Worm (Caenorhabditis elegans): ENCODE measurements around the gene noa-1.

noa-1 gene

DNA sequence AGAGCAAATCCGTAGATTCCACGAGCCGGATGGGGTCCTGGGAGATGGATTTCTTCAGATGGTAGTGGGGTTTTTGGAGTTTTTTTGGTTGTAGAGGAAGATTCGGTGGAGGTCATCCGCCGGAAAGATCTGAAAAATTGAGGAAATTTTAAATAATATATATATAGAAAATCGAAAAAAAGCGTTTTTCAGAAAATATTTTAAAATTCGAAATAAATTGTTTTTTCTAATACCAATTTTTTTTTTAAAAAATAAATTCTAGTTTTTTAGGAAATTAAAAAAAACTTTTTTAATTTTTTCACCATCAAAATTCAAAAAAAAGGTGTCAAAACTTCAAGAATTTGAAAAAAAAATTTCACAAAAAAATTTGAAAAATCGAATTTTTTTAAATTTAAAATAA, at the start of gene noa-1, which contains the start of gene Y48E1B.17:
Gene noa-1 (minus strand): TSS at position 101 of the 400 bp plus-strand sequence.
Gene Y48E1B.17 (minus strand): TSS at position 129 of the 400 bp plus-strand sequence.
- TF ChIP-seq aly-2 (tag; optimal IDR thresholded peaks at IDR 0.05) (no peak), elt-3 (tag; optimal IDR thresholded peaks at IDR 0.05) (no peak)

DNA sequence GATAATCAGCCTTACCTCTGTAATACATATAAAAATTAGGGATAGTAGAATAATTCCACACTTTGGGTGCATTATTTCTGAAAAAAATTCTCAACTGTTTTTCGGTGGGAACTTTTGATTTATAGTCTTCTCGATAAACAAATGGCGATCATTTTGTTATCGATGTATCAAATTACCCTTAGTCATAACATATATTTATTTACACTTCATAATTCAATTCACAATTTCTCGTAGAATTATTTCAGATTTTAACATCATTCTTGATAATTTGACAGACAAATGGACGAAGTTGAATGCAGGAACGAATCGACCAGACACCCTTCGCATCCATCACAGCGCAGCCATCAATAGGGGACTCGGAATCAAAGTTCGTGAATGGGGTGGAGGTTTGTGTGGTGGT, 49.6 kb upstream of the noa-1 start, which contains the start of gene clec-145:
Gene clec-145 (minus strand): TSS at position 101 of the 400 bp plus-strand sequence.
- TF ChIP-seq snpc-4 (tag; optimal IDR thresholded peaks at IDR 0.05) = no peak
- no peak for TF ChIP-seq zag-1 (tag; optimal IDR thresholded peaks at IDR 0.05)
- TF ChIP-seq peb-1 (tag; optimal IDR thresholded peaks at IDR 0.05) = no peak
- no peak for TF ChIP-seq nhr-23 (tag; optimal IDR thresholded peaks at IDR 0.05)
- TF ChIP-seq unc-39 (tag; optimal IDR thresholded peaks at IDR 0.05) = no peak
- TF ChIP-seq lin-39 (tag; optimal IDR thresholded peaks at IDR 0.05) = no peak
- TF ChIP-seq ceh-82 (tag; optimal IDR thresholded peaks at IDR 0.05) = no peak
- no peak for TF ChIP-seq mdl-1 (tag; optimal IDR thresholded peaks at IDR 0.05)
- TF ChIP-seq nhr-6 (tag; optimal IDR thresholded peaks at IDR 0.05) = no peak
- TF ChIP-seq ama-1 (optimal IDR thresholded peaks at IDR 0.05) = no peak
- TF ChIP-seq egl-27 (tag; optimal IDR thresholded peaks at IDR 0.05) = no peak
- TF ChIP-seq R02D3.7 (tag; optimal IDR thresholded peaks at IDR 0.05) = no peak
- TF ChIP-seq ztf-1 (GFP tag; conservative IDR thresholded peaks at IDR 0.05) = no peak
- no peak for TF ChIP-seq ztf-4 (tag; optimal IDR thresholded peaks at IDR 0.05)

DNA sequence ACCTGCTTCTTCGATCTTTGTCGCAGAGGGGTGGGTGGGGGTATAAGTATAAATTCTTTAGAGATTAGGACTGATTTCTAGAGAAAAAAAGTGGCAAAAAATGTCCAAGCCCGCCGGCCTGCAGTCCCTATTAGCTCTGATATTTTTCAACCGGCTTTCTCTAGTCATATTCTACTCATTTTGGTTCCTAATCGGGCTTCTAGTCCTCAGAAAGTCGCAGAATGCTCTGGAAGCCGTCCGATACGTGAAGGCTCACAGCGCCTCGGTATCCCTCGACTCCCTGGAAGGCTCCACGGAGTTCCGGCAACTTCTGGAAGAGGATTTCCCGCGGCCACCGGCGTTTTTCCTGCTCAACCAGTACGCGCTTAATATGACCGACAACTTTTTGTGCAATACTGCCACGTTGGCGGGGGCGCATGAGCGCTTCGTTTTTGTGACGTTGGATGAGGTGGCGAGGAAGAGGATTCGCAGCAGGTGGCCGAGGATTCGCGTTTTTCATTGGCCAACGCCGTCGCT, 44.9 kb upstream of the noa-1 start, which contains the start of gene Y48E1B.8:
Gene Y48E1B.8 (plus strand): TSS at position 51 of the 516 bp plus-strand sequence.
- TF ChIP-seq alr-1 (tag; optimal IDR thresholded peaks at IDR 0.05) = no peak
- no peak for TF ChIP-seq lin-11 (tag; optimal IDR thresholded peaks at IDR 0.05)
- no peak for TF ChIP-seq nhr-77 (tag; optimal IDR thresholded peaks at IDR 0.05)
- TF ChIP-seq C34F6.9 (tag; optimal IDR thresholded peaks at IDR 0.05) = no peak
- no peak for TF ChIP-seq R02D3.7 (tag; optimal IDR thresholded peaks at IDR 0.05)
- TF ChIP-seq blmp-1 (tag; optimal IDR thresholded peaks at IDR 0.05; ENCODE audit: insufficient read depth) = no peak
- no peak for TF ChIP-seq elt-1 (tag; optimal IDR thresholded peaks at IDR 0.05)
- TF ChIP-seq mab-5 (tag; optimal IDR thresholded peaks at IDR 0.05) = no peak

DNA sequence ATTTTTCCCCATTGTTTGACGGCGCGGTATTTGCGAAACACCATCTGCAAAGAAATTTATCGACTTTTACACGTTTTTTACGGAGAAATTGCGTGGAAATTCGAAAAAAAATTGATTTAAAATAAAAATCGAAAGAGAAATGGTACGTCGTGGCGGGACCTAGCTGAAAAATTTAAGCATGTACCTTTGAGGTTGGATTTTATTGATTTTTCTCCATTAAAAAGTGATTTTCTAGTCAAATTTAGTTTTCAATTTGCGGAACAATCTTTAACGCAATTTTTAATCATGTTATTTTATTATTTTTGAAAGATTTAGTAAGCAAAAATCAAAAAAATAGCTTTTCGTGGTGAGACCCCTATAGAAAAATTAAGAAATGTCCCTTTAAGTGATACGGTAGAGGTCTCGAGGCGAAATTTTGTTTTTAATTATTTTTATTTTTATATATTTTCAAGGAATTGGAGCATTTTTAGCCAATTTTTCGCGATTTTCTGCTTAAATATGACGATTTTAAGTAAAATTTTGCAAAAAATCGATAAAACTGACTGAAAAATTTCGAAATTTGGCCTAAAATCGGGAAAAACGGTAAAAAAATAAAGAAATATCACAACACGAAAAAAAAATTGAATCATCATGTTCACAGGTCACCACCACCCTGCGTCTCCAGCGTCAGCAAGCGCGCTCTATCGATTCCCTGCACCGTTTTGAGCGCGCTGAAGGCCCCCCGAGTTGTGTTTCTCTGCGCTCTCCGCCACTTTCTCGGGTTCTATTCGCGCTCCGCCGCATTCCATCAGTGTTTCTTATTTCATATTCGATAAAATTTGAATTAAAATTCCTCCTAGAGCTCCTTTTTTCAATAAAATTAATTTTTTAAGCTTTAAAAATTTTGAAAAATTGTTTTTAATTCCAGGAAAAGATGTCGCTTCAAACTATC, 34.4 kb upstream of the noa-1 start, which contains the start of the genes mrpl-37 and lin-38:
Gene mrpl-37 (minus strand): TSS at position 51 of the 931 bp plus-strand sequence.
Gene lin-38 (plus strand): TSS at position 908 of the 931 bp plus-strand sequence.
- TF ChIP-seq peb-1 (tag; optimal IDR thresholded peaks at IDR 0.05) = no peak
- TF ChIP-seq dmd-4 (tag; optimal IDR thresholded peaks at IDR 0.05) = no peak
- TF ChIP-seq alr-1 (tag; optimal IDR thresholded peaks at IDR 0.05) = no peak
- no peak for TF ChIP-seq ztf-1 (GFP tag; conservative IDR thresholded peaks at IDR 0.05)
- no peak for TF ChIP-seq nhr-6 (tag; optimal IDR thresholded peaks at IDR 0.05)
- peak; percentile 79 for TF ChIP-seq nhr-129 (tag; optimal IDR thresholded peaks at IDR 0.05)
- peak; percentile 31 for TF ChIP-seq ceh-16 (tag; optimal IDR thresholded peaks at IDR 0.05)
- TF ChIP-seq sma-9 (GFP tag; optimal IDR thresholded peaks at IDR 0.05) = no peak
- TF ChIP-seq sma-9 (tag; optimal IDR thresholded peaks at IDR 0.05) = no peak
- TF ChIP-seq F13H6.1 (tag; optimal IDR thresholded peaks at IDR 0.05) = peak; percentile 52
- no peak for TF ChIP-seq egl-27 (tag; optimal IDR thresholded peaks at IDR 0.05)
- no peak for TF ChIP-seq skn-1 (tag; optimal IDR thresholded peaks at IDR 0.05)
- TF ChIP-seq nhr-23 (tag; optimal IDR thresholded peaks at IDR 0.05) = no peak
- no peak for TF ChIP-seq mdl-1 (tag; optimal IDR thresholded peaks at IDR 0.05)
- TF ChIP-seq R02D3.7 (tag; optimal IDR thresholded peaks at IDR 0.05) = no peak
- TF ChIP-seq ZK546.5 (tag; optimal IDR thresholded peaks at IDR 0.05) = no peak
- no peak for TF ChIP-seq unc-39 (tag; optimal IDR thresholded peaks at IDR 0.05)
- peak; percentile 69 for TF ChIP-seq lin-11 (tag; optimal IDR thresholded peaks at IDR 0.05)
- TF ChIP-seq ama-1 (optimal IDR thresholded peaks at IDR 0.05) = no peak
- TF ChIP-seq ztf-4 (tag; optimal IDR thresholded peaks at IDR 0.05) = no peak
- TF ChIP-seq snpc-4 (tag; optimal IDR thresholded peaks at IDR 0.05) = peak; percentile 66
- TF ChIP-seq sem-4 (tag; optimal IDR thresholded peaks at IDR 0.05) = peak; percentile 22
- peak; percentile 68 for TF ChIP-seq crh-2 (tag; optimal IDR thresholded peaks at IDR 0.05)
- no peak for TF ChIP-seq zag-1 (tag; optimal IDR thresholded peaks at IDR 0.05)
- peak; percentile 94 for TF ChIP-seq lin-13 (GFP tag; optimal IDR thresholded peaks at IDR 0.05)
- peak; percentile 65 for TF ChIP-seq C34F6.9 (tag; optimal IDR thresholded peaks at IDR 0.05)
- TF ChIP-seq nhr-77 (tag; optimal IDR thresholded peaks at IDR 0.05) = no peak
- no peak for TF ChIP-seq nhr-237 (tag; optimal IDR thresholded peaks at IDR 0.05)
- TF ChIP-seq sma-3 (GFP tag; optimal IDR thresholded peaks at IDR 0.05) = no peak
- TF ChIP-seq lin-39 (tag; optimal IDR thresholded peaks at IDR 0.05) = no peak
- TF ChIP-seq fos-1 (tag; optimal IDR thresholded peaks at IDR 0.05) = peak; percentile 22
- TF ChIP-seq nhr-12 (tag; optimal IDR thresholded peaks at IDR 0.05) = no peak
- TF ChIP-seq nhr-10 (tag; optimal IDR thresholded peaks at IDR 0.05) = no peak
- no peak for TF ChIP-seq elt-1 (tag; optimal IDR thresholded peaks at IDR 0.05)
- peak; percentile 62 for TF ChIP-seq gmeb-1 (tag; optimal IDR thresholded peaks at IDR 0.05)
- no peak for TF ChIP-seq mbf-1 (tag; optimal IDR thresholded peaks at IDR 0.05)
- peak; percentile 7 for TF ChIP-seq mab-5 (tag; optimal IDR thresholded peaks at IDR 0.05)
- no peak for TF ChIP-seq nhr-11 (tag; optimal IDR thresholded peaks at IDR 0.05)
- no peak for TF ChIP-seq ceh-82 (tag; optimal IDR thresholded peaks at IDR 0.05)
- TF ChIP-seq unc-55 (GFP tag; optimal IDR thresholded peaks at IDR 0.05) = peak; percentile 96
- no peak for TF ChIP-seq elt-3 (tag; optimal IDR thresholded peaks at IDR 0.05)
